Worm (Caenorhabditis elegans) whole organism, L4 larva: ENCODE results near the gene dod-24.

ENCODE experiments used
- F44E2.7 ChIP-seq: fragments of 200-800 bp; sonication (Bioruptor generic); IDR thresholded peaks from 2 replicates; pipeline ENCODE4 v2.1.2; 2022; ENCODE audit warnings: missing genetic modification characterization, missing compliant biosample characterization
- T20F7.1 ChIP-seq: fragments of 200-800 bp; sonication (Bioruptor generic); optimal IDR thresholded peaks from 2 replicates; lab custom pipeline; 2018; ENCODE audit warnings: mild to moderate bottlenecking, missing genetic modification characterization, missing compliant biosample characterization
- T26A8.4 ChIP-seq: fragments of 200-800 bp; sonication (Bioruptor generic); IDR thresholded peaks from 2 replicates; pipeline ENCODE4 v1.3.6; 2022; ENCODE audit warnings: missing genetic modification characterization, missing compliant biosample characterization
- Y105C5A.15 ChIP-seq: fragments of 200-800 bp; sonication (Bioruptor generic); IDR thresholded peaks from 2 replicates; pipeline ENCODE4 v1.3.6; 2022; ENCODE audit warnings: missing genetic modification characterization, missing compliant biosample characterization
- Y5F2A.4 ChIP-seq: fragments of 200-800 bp; sonication (Bioruptor generic); optimal IDR thresholded peaks from 2 replicates; lab custom pipeline; 2018; ENCODE audit warnings: mild to moderate bottlenecking, missing genetic modification characterization, missing compliant biosample characterization
- ZK337.2 ChIP-seq: fragments of 200-800 bp; sonication (Bioruptor generic); IDR thresholded peaks from 2 replicates; pipeline ENCODE4 v1.3.6; 2022; ENCODE audit warnings: missing genetic modification reagents, missing genetic modification characterization, missing compliant biosample characterization
- ceh-28 ChIP-seq: fragments of 150-350 bp; optimal IDR thresholded peaks from 2 replicates; lab custom pipeline; 2014; ENCODE audit warnings: missing biosample characterization, missing genetic modification reagents, missing genetic modification characterization
- ceh-62 ChIP-seq: sonication (generic microtip); optimal IDR thresholded peaks from 2 replicates; lab custom pipeline; 2017; ENCODE audit warnings: missing biosample characterization, missing genetic modification characterization
- ceh-82 ChIP-seq: sonication (generic microtip); optimal IDR thresholded peaks from 2 replicates; lab custom pipeline; 2017; ENCODE audit warnings: missing biosample characterization, missing genetic modification characterization
- daf-16 ChIP-seq, 3 experiments: sonication (generic microtip); optimal IDR thresholded peaks; 2 replicates each; lab custom pipeline; 2016 to 2017; ENCODE audit warnings: missing genetic modification characterization in 3 of 3, missing genetic modification reagents in 3 of 3, mild to moderate bottlenecking in 2 of 3, missing compliant biosample characterization in 2 of 3, missing biosample characterization in 1 of 3, moderate library complexity in 1 of 3
- dmd-6 ChIP-seq: fragments of 200-800 bp; sonication (Bioruptor generic); IDR thresholded peaks from 2 replicates; pipeline ENCODE4 v1.3.6; 2022; ENCODE audit warnings: missing genetic modification reagents, missing genetic modification characterization, missing compliant biosample characterization
- dmd-8 ChIP-seq: fragments of 200-800 bp; sonication (Bioruptor generic); IDR thresholded peaks from 2 replicates; pipeline ENCODE4 v1.3.6; 2022; ENCODE audit warnings: missing genetic modification characterization, missing compliant biosample characterization
- dve-1 ChIP-seq: sonication (generic microtip); optimal IDR thresholded peaks from 2 replicates; lab custom pipeline; 2017; ENCODE audit warnings: antibody characterized with exemption, mild to moderate bottlenecking, missing genetic modification characterization, missing compliant biosample characterization; ENCODE audit not compliant: insufficient read depth
- egl-27 ChIP-seq: sonication (generic microtip); optimal IDR thresholded peaks from 3 replicates; lab custom pipeline; 2017; ENCODE audit warnings: missing biosample characterization, missing genetic modification reagents, missing genetic modification characterization
- hif-1 ChIP-seq, 2 experiments: sonication (generic microtip); optimal IDR thresholded peaks; 2 replicates each; lab custom pipeline; 2016 to 2017; ENCODE audit warnings: missing compliant biosample characterization in 2 of 2, missing genetic modification characterization in 2 of 2, missing genetic modification reagents in 2 of 2, missing genotype in 2 of 2, mild to moderate bottlenecking in 1 of 2
- hlh-11 ChIP-seq: fragments of 200-800 bp; sonication (Bioruptor generic); optimal IDR thresholded peaks from 2 replicates; lab custom pipeline; 2018; ENCODE audit warnings: mild to moderate bottlenecking, missing genetic modification characterization, missing compliant biosample characterization
- hmg-1.1 ChIP-seq: fragments of 200-800 bp; sonication (Bioruptor generic); IDR thresholded peaks from 2 replicates; pipeline ENCODE4 v1.3.6; 2022; ENCODE audit warnings: missing genetic modification reagents, missing genetic modification characterization, missing compliant biosample characterization
- lin-13 ChIP-seq: fragments of 150-350 bp; optimal IDR thresholded peaks from 2 replicates; lab custom pipeline; 2014; ENCODE audit warnings: missing biosample characterization, missing genetic modification reagents, missing genetic modification characterization
- lin-29 ChIP-seq: fragments of 200-800 bp; sonication (Bioruptor generic); IDR thresholded peaks from 2 replicates; pipeline ENCODE4 v1.3.6; 2022; ENCODE audit warnings: missing genetic modification reagents, missing genetic modification characterization, missing compliant biosample characterization
- lin-39 ChIP-seq: fragments of 150-350 bp; optimal IDR thresholded peaks from 2 replicates; lab custom pipeline; 2014; ENCODE audit warnings: missing biosample characterization, missing genetic modification reagents, missing genetic modification characterization
- lsy-2 ChIP-seq, 2 experiments: fragments of 150-350 bp in 1 of 2; sonication (generic microtip) in 1 of 2; optimal IDR thresholded peaks; 2 replicates each; lab custom pipeline; 2014 to 2017; ENCODE audit warnings: missing biosample characterization in 2 of 2, missing genetic modification characterization in 2 of 2
- nhr-10 ChIP-seq: fragments of 150-350 bp; optimal IDR thresholded peaks from 2 replicates; lab custom pipeline; 2014; ENCODE audit warnings: missing biosample characterization, missing genetic modification characterization
- nhr-28 ChIP-seq: fragments of 150-350 bp; optimal IDR thresholded peaks from 2 replicates; lab custom pipeline; 2014; ENCODE audit warnings: missing biosample characterization, missing genetic modification characterization
- nhr-6 ChIP-seq: fragments of 150-350 bp; optimal IDR thresholded peaks from 2 replicates; lab custom pipeline; 2014; ENCODE audit warnings: missing biosample characterization, missing genetic modification characterization
- pqm-1 ChIP-seq: sonication (generic microtip); optimal IDR thresholded peaks from 2 replicates; lab custom pipeline; 2017; ENCODE audit warnings: missing biosample characterization, missing genetic modification characterization
- snpc-1.2 ChIP-seq: fragments of 200-800 bp; sonication (Bioruptor generic); IDR thresholded peaks from 2 replicates; pipeline ENCODE4 v1.3.6; 2022; ENCODE audit warnings: missing genetic modification reagents, missing genetic modification characterization, missing compliant biosample characterization
- spr-1 ChIP-seq: sonication (generic microtip); optimal IDR thresholded peaks from 2 replicates; lab custom pipeline; 2016; ENCODE audit warnings: mild to moderate bottlenecking, missing genetic modification characterization, missing compliant biosample characterization
- tra-1 ChIP-seq: fragments of 200-800 bp; sonication (Bioruptor generic); IDR thresholded peaks from 2 replicates; pipeline ENCODE4 v1.3.6; 2022; ENCODE audit warnings: missing genetic modification reagents, missing genetic modification characterization, missing compliant biosample characterization
- unc-130 ChIP-seq: sonication (generic microtip); optimal IDR thresholded peaks from 2 replicates; lab custom pipeline; 2016; ENCODE audit warnings: missing genetic modification reagents, missing genetic modification characterization, missing compliant biosample characterization
- unc-39 ChIP-seq: sonication (generic microtip); optimal IDR thresholded peaks from 2 replicates; lab custom pipeline; 2017; ENCODE audit warnings: missing biosample characterization, missing genetic modification characterization
- unc-62 ChIP-seq, 3 experiments: fragments of 150-350 bp in 1 of 3; sonication (generic microtip); optimal IDR thresholded peaks in 2 of 3; peaks in 1 of 3; 1 replicate in 1 of 3; 2 replicates in 2 of 3; lab custom pipeline; 2014 to 2017; ENCODE audit warnings: missing biosample characterization in 3 of 3, missing genetic modification characterization in 3 of 3, missing genetic modification reagents in 3 of 3, missing genotype in 1 of 3

The dod-24 gene

ce11 chrIV:12901602-12902001 lies 39.6 kb downstream of the dod-24 start (continued):
- TF ChIP-seq unc-39 (no peak), nhr-10 (tag; lab: Kevin White, UChicago) (no peak), ceh-28 (tag; lab: Kevin White, UChicago) (no peak), F44E2.7 (no peak), ZK337.2 (no peak), nhr-28 (peak; percentile 67), lin-39 (tag; lab: Kevin White, UChicago) (no peak), hlh-11 (tag; lab: Kevin White, UChicago) (peak; percentile 20), hmg-1.1 (no peak), spr-1 (tag; lab: Kevin White, UChicago) (no peak)

ce11 chrIV:12900267-12900666 lies 40.9 kb downstream of the dod-24 start, which contains the start of gene K08D8.10:
TSS of gene K08D8.10 (plus strand) at chrIV:12900567.
- no peak for TF ChIP-seq nhr-6 (tag; lab: Kevin White, UChicago)
- TF ChIP-seq lin-13, result no peak
- TF ChIP-seq daf-16 (GFP tag; optimal IDR thresholded peaks at IDR 0.05; lab: Kevin White, UChicago), result no peak
- peak; percentile 9 for TF ChIP-seq daf-16 (tag; optimal IDR thresholded peaks at IDR 0.05; lab: Kevin White, UChicago)
- no peak for TF ChIP-seq ceh-82 (tag; lab: Kevin White, UChicago)

ce11 chrIV:12899392-12899791 lies 41.8 kb downstream of the dod-24 start, which contains the start of gene K08D8.9:
TSS of gene K08D8.9 (plus strand) at chrIV:12899692.
- TF ChIP-seq T26A8.4 (GFP tag; lab: Robert Waterston, UW) (no peak), dve-1 (tag; lab: Kevin White, UChicago) (no peak), hif-1 (tag; optimal IDR thresholded peaks at IDR 0.05; lab: Kevin White, UChicago) (no peak), egl-27 (no peak), ceh-62 (no peak)

ce11 chrIV:12898823-12899222 lies 42.3 kb downstream of the dod-24 start:
- TF ChIP-seq nhr-28 (peak; percentile 59), daf-16 (GFP tag; optimal IDR thresholded peaks at IDR 0.05; lab: Kevin White, UChicago) (no peak), daf-16 (tag; optimal IDR thresholded peaks at IDR 0.05; lab: Kevin White, UChicago) (peak; percentile 38), T20F7.1 (GFP tag; lab: Kevin White, UChicago) (no peak)

- TF ChIP-seq daf-16 (GFP tag; optimal IDR thresholded peaks at IDR 0.05; lab: Kevin White, UChicago) (no peak), daf-16 (tag; optimal IDR thresholded peaks at IDR 0.05; lab: Kevin White, UChicago) (peak; percentile 17), unc-62 (GFP tag; optimal IDR thresholded peaks at IDR 0.05 in 1 of 2; lab: Kevin White, UChicago) (peak in 1 of 2 experiments; percentile 74), unc-62 (tag; optimal IDR thresholded peaks at IDR 0.05; lab: Kevin White, UChicago) (no peak), lsy-2 (tag; optimal IDR thresholded peaks at IDR 0.05; lab: Kevin White, UChicago) (no peak), lin-29 (GFP tag; lab: Robert Waterston, UW) (no peak), dmd-8 (GFP tag; lab: Robert Waterston, UW) (no peak), Y5F2A.4 (GFP tag; lab: Kevin White, UChicago) (no peak), tra-1 (GFP tag; lab: Robert Waterston, UW) (no peak), spr-1 (tag; lab: Kevin White, UChicago) (no peak), Y105C5A.15 (GFP tag; lab: Robert Waterston, UW) (no peak)
These were observed 44.0 kb downstream of the dod-24 start for ce11 chrIV:12897146-12897545.

ce11 chrIV:12896371-12896882 lies 44.7 kb downstream of the dod-24 start, which contains the start of gene K08D8.7:
TSS of gene K08D8.7 (plus strand) at chrIV:12896832.
- TF ChIP-seq snpc-1.2 (GFP tag; lab: Robert Waterston, UW), result no peak
- TF ChIP-seq nhr-28, result peak; percentile 41
- peak; percentile 33; the same call in 1 of the 2 replicates for TF ChIP-seq dmd-6 (GFP tag; lab: Robert Waterston, UW)
- TF ChIP-seq daf-16 (GFP tag; optimal IDR thresholded peaks at IDR 0.05; lab: Kevin White, UChicago), result no peak
- peak; percentile 24 for TF ChIP-seq daf-16 (tag; optimal IDR thresholded peaks at IDR 0.05; lab: Kevin White, UChicago)
- no peak for TF ChIP-seq unc-130 (GFP tag; lab: Kevin White, UChicago)
- peak; percentile 40 for TF ChIP-seq pqm-1 (tag; lab: Kevin White, UChicago)
- TF ChIP-seq dve-1 (tag; lab: Kevin White, UChicago), result peak; percentile 23
- TF ChIP-seq, all 104 proteins: peak for 5
